Fruit fly (Drosophila melanogaster): ENCODE data around the gene Ankrd49.

DNA sequence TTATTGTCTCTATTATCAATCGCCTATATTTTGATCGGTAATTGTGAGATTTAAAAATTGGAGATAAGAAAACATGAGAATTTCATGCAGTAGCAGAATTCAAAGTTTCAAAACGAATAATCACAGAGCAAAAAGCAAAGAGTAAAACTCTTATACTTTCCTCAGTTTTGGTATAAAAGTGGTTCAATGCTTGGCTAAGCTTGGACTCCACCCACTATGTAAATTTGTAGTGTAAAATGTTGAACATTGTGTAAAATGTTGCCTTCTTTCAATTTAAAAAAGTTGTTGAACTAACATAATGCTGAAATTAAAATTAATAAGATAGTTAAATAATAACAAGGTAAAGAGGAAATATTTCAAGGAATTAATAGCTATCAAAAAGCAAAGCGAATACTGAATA lies 34.4 kb downstream of the Ankrd49 start:
- TF ChIP-seq lola (GFP tag; optimal IDR thresholded peaks at IDR 0.05) (no peak), Vsx2 (GFP tag; optimal IDR thresholded peaks at IDR 0.05; ENCODE audit: partially characterized antibody) (no peak), CG9705 (GFP tag; optimal IDR thresholded peaks at IDR 0.05) (no peak), fru (GFP tag; optimal IDR thresholded peaks at IDR 0.05) (no peak), brk (GFP tag; optimal IDR thresholded peaks at IDR 0.05) (no peak), jim (GFP tag; optimal IDR thresholded peaks at IDR 0.05) (no peak), usp (GFP tag; optimal IDR thresholded peaks at IDR 0.05) (no peak), dmrt93B (GFP tag; optimal IDR thresholded peaks at IDR 0.05) (no peak), Dif (GFP tag; optimal IDR thresholded peaks at IDR 0.05; ENCODE audit: partially characterized antibody) (no peak), h (GFP tag; optimal IDR thresholded peaks at IDR 0.05) (no peak), dsf (GFP tag; optimal IDR thresholded peaks at IDR 0.05; ENCODE audit: borderline replicate concordance) (no peak), CrebA (GFP tag; optimal IDR thresholded peaks at IDR 0.05; ENCODE audit: borderline replicate concordance) (no peak), N (GFP tag; optimal IDR thresholded peaks at IDR 0.05) (no peak)
